Fruit fly (Drosophila melanogaster): ENCODE results near the gene Rpp14b.
A peak's percentile ranks its signal among the peaks of the same experiment; 100 is the strongest.

Gene Rpp14b

DNA sequence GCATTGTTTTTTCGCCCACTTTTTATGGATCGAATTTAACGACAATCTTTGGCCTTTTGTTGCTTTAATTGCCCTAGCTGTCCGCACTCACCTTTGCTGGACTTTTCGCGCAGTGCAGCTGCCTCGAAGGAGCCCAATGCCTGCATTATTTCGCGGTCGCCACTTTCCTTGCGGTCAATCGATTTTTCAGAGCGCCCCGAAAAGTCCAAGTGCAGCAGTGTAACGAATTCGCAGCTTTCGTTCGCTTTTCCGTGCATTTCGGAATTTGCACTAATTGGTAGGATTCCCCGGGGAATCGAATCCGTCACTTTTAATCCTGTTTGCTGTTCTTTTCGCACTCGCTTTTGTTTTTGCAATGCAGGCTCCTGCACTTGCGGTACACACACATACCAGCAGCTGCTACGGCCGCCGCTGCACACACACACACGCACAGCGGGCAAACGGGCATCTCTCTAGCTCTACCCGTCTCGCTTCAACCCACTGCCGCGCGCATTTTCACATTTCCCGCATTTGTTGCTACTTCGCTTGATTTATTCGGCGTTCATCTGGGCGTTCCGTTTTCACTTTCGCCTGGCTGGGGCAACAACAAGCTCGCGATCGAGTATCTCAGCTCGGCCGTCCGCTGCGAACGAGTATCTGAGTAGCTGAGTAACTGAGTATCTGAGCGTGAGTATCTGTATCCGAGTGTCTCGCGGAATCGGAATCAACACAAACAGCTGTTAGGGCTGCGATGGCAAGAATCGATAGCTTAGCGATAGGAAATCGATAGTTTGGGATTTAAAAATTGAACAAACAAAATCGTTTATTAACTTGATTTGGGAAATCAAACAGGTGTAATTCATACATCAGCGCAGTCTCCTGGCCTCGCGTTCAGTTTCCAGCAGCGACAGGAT lies 34.0 kb upstream of the Rpp14b start, which contains the start of gene Mgat2 (continued):
- TF ChIP-seq esn (GFP tag; optimal IDR thresholded peaks at IDR 0.05) (peak; percentile 54), CG15336 (GFP tag; IDR thresholded peaks at IDR 0.05) (peak; percentile 74), Lpt (GFP tag; optimal IDR thresholded peaks at IDR 0.05) (peak; percentile 68), pdm3 (GFP tag; optimal IDR thresholded peaks at IDR 0.05) (no peak), CG10669 (GFP tag; optimal IDR thresholded peaks at IDR 0.05) (peak; percentile 35), fd59A (GFP tag; optimal IDR thresholded peaks at IDR 0.05) (no peak)

DNA sequence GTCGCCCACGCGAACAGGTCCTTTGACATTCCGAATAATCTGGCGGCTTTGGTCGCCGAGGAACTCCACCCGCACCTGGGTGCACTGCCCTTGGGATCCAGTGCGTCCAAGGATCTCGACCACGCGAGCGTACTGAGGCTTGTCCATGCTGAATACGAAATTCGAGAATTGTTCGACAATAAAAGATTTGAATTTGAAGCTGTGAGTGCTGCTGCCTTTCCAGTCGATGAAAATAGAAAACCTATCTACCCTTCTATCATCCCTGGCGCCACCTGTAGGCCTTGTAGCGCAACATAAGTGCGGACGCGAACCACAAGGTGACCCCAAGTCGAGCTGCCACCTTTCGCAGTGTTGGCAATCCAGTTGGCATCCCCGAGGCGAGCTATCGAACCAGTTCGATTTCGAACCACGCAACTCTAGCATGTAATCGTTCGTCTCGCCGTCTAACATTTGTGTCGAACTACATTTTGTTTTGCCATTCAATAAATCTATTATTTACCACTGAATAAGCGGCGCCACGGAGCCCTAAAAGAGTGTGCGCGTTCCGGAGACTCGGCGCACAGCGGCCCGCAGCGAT lies 33.2 kb upstream of the Rpp14b start, which contains the start of the genes RpS28a and Axn:
Gene RpS28a, minus strand, starts transcription at position 197 of the 577 bp plus-strand sequence.
Gene Axn, plus strand, starts transcription at position 391 of the 577 bp plus-strand sequence.
- no peak for TF ChIP-seq topi (GFP tag; optimal IDR thresholded peaks at IDR 0.05)
- TF ChIP-seq CG31627 (GFP tag; optimal IDR thresholded peaks at IDR 0.05), result peak; percentile 6
- no peak for TF ChIP-seq Ets96B (tag; optimal IDR thresholded peaks at IDR 0.05)
- peak; percentile 1 for TF ChIP-seq cyc (GFP tag; optimal IDR thresholded peaks at IDR 0.05)
- no peak for TF ChIP-seq CG16779 (tag; optimal IDR thresholded peaks at IDR 0.05)
- peak; percentile 96 for TF ChIP-seq svp (GFP tag)
- no peak for TF ChIP-seq CG9139 (GFP tag; optimal IDR thresholded peaks at IDR 0.05)
- no peak for TF ChIP-seq CG6276 (GFP tag; optimal IDR thresholded peaks at IDR 0.05)
- TF ChIP-seq Hr4 (GFP tag; optimal IDR thresholded peaks at IDR 0.05), result no peak
- no peak for TF ChIP-seq Eip93F (GFP tag; optimal IDR thresholded peaks at IDR 0.05)
- no peak for TF ChIP-seq CG4318 (GFP tag; optimal IDR thresholded peaks at IDR 0.05)
- no peak for TF ChIP-seq fd85E (GFP tag; optimal IDR thresholded peaks at IDR 0.05)
- TF ChIP-seq Hr39 (GFP tag; optimal IDR thresholded peaks at IDR 0.05), result peak; percentile 9
- peak; percentile 100 for TF ChIP-seq CG8319 (GFP tag; optimal IDR thresholded peaks at IDR 0.05)

DNA sequence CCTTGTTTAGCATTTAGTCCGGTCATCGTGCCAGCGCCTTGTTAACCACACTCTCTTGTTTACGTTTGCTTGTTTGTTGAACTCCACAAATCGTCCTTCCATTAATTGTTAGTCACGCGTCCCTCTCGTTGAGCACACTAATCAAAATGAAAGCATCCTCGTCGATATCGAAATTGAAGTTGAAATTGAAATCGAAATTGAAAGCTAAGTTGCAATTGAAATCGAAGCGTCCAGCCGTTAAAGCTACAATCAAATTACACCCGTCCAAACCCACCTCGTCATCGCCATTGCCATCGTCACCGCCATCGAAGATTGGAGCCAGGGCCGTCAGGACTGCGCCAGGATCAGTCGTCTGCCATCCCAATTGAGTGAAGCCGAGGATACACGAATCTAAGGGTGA lies 32.3 kb upstream of the Rpp14b start:
- TF ChIP-seq achi (GFP tag; optimal IDR thresholded peaks at IDR 0.05) (no peak), Hr38 (GFP tag; optimal IDR thresholded peaks at IDR 0.05) (no peak), Sox15 (GFP tag; optimal IDR thresholded peaks at IDR 0.05) (no peak), spab (GFP tag; optimal IDR thresholded peaks at IDR 0.05) (no peak), Eip78C (GFP tag) (no peak), fd85E (GFP tag; optimal IDR thresholded peaks at IDR 0.05) (no peak), CG11294 (GFP tag; IDR thresholded peaks at IDR 0.05) (no peak), CG6792 (GFP tag; optimal IDR thresholded peaks at IDR 0.05) (no peak), CG7368 (GFP tag; optimal IDR thresholded peaks at IDR 0.05) (no peak), fkh (GFP tag; optimal IDR thresholded peaks at IDR 0.05) (no peak), esn (GFP tag; optimal IDR thresholded peaks at IDR 0.05) (no peak), Hr39 (GFP tag; optimal IDR thresholded peaks at IDR 0.05) (no peak), CG8119 (GFP tag; IDR thresholded peaks at IDR 0.05) (no peak), CG10669 (GFP tag; optimal IDR thresholded peaks at IDR 0.05) (no peak), CG6808 (GFP tag; optimal IDR thresholded peaks at IDR 0.05) (no peak), Blimp-1 (GFP tag; optimal IDR thresholded peaks at IDR 0.05) (no peak), fd59A (GFP tag; optimal IDR thresholded peaks at IDR 0.05) (no peak), Smox (GFP tag; optimal IDR thresholded peaks at IDR 0.05) (no peak), svp (GFP tag) (no peak), CG31627 (GFP tag; optimal IDR thresholded peaks at IDR 0.05) (no peak)

- TF ChIP-seq CG6163 (GFP tag; IDR thresholded peaks at IDR 0.05) (no peak), fd85E (GFP tag; optimal IDR thresholded peaks at IDR 0.05) (no peak), CG31627 (GFP tag; optimal IDR thresholded peaks at IDR 0.05) (no peak), CG16779 (tag; optimal IDR thresholded peaks at IDR 0.05) (no peak), esn (GFP tag; optimal IDR thresholded peaks at IDR 0.05) (no peak), achi (GFP tag; optimal IDR thresholded peaks at IDR 0.05) (no peak), ss (GFP tag; optimal IDR thresholded peaks at IDR 0.05) (no peak), CG10669 (GFP tag; optimal IDR thresholded peaks at IDR 0.05) (no peak), Met (GFP tag; optimal IDR thresholded peaks at IDR 0.05) (no peak), salr (GFP tag; optimal IDR thresholded peaks at IDR 0.05) (no peak), fkh (GFP tag; optimal IDR thresholded peaks at IDR 0.05) (no peak)
These were observed 25.7 kb upstream of the Rpp14b start for dm6 chr3R:30030061-30030460.

Measured in whole organism, prepupa.